Worm (Caenorhabditis elegans): ENCODE data around the gene F54D12.7.
A peak's percentile ranks its signal among the peaks of the same experiment; 100 is the strongest.

Gene F54D12.7

ce11 chrII:1419994-1420393 lies 34.8 kb upstream of the F54D12.7 start (continued):
- TF ChIP-seq somi-1 (GFP tag; optimal IDR thresholded peaks at IDR 0.05) = no peak
- no peak for TF ChIP-seq let-607 (tag; optimal IDR thresholded peaks at IDR 0.05)
- no peak for TF ChIP-seq nhr-27 (tag; optimal IDR thresholded peaks at IDR 0.05)

ce11 chrII:1412359-1412907 lies 27.3 kb upstream of the F54D12.7 start, which contains the start of gene alkb-1:
TSS of gene alkb-1 (plus strand) at chrII:1412409.
- TF ChIP-seq hmg-1.2 (GFP tag; IDR thresholded peaks at IDR 0.05) (no peak), B0261.1 (tag; optimal IDR thresholded peaks at IDR 0.05) (no peak), lin-40 (tag; optimal IDR thresholded peaks at IDR 0.05) (no peak), zim-3 (tag; optimal IDR thresholded peaks at IDR 0.05) (no peak)

- TF ChIP-seq repo-1 (tag; optimal IDR thresholded peaks at IDR 0.05) (no peak), madf-3 (GFP tag; IDR thresholded peaks at IDR 0.05) (no peak), F55B11.4 (tag; optimal IDR thresholded peaks at IDR 0.05; ENCODE audit: borderline replicate concordance, insufficient read depth) (no peak), lin-35 (GFP tag; optimal IDR thresholded peaks at IDR 0.05) (no peak), fkh-3 (tag; optimal IDR thresholded peaks at IDR 0.05) (no peak), ets-4 (GFP tag; optimal IDR thresholded peaks at IDR 0.05) (no peak), attf-3 (GFP tag; conservative IDR thresholded peaks at IDR 0.05) (no peak), lin-26 (GFP tag; IDR thresholded peaks at IDR 0.05) (no peak), nhr-179 (tag; optimal IDR thresholded peaks at IDR 0.05) (no peak), K11D2.4 (GFP tag; IDR thresholded peaks at IDR 0.05) (no peak), ztf-22 (GFP tag; optimal IDR thresholded peaks at IDR 0.05) (no peak), hlh-12 (tag; optimal IDR thresholded peaks at IDR 0.05) (no peak), F52B5.7 (tag; optimal IDR thresholded peaks at IDR 0.05) (no peak), rcor-1 (GFP tag; IDR thresholded peaks at IDR 0.05) (no peak), nfya-2 (GFP tag; IDR thresholded peaks at IDR 0.05) (no peak), F33H1.4 (GFP tag; IDR thresholded peaks at IDR 0.05) (no peak)
Measured at ce11 chrII:1411372-1411771, 26.2 kb upstream of the F54D12.7 start, which contains the start of gene Y51H7C.9. TSS of gene Y51H7C.9 (minus strand) at chrII:1411472.

ce11 chrII:1403056-1403455 lies 17.9 kb upstream of the F54D12.7 start, which contains the start of the genes Y51H7C.41 and cogc-4:
TSS of gene Y51H7C.41 (plus strand) at chrII:1403321.
TSS of gene cogc-4 (plus strand) at chrII:1403441.
- TF ChIP-seq K12H6.12 (tag; optimal IDR thresholded peaks at IDR 0.05) (no peak), tbp1 (GFP tag; optimal IDR thresholded peaks at IDR 0.05) (no peak), hmg-1.2 (GFP tag; IDR thresholded peaks at IDR 0.05) (no peak), cebp-2 (GFP tag; IDR thresholded peaks at IDR 0.05) (0 out of 2 replicates have a peak, but pooled peaks have one; percentile 21), xnd-1 (tag; optimal IDR thresholded peaks at IDR 0.05) (no peak), pbrm-1 (GFP tag; IDR thresholded peaks at IDR 0.05) (no peak), C06A6.2 (GFP tag; conservative IDR thresholded peaks at IDR 0.05) (no peak), F57A8.1 (GFP tag; optimal IDR thresholded peaks at IDR 0.05) (no peak), ekl-4 (GFP tag; IDR thresholded peaks at IDR 0.05) (0 out of 2 replicates have a peak, but pooled peaks have one; percentile 19), ceh-100 (GFP tag; IDR thresholded peaks at IDR 0.05) (no peak), nhr-27 (tag; optimal IDR thresholded peaks at IDR 0.05) (no peak), cebp-1 (GFP tag; IDR thresholded peaks at IDR 0.05) (no peak), cebp-1 (tag; optimal IDR thresholded peaks at IDR 0.05) (no peak), lin-40 (tag; optimal IDR thresholded peaks at IDR 0.05) (no peak), ets-4 (GFP tag; optimal IDR thresholded peaks at IDR 0.05) (no peak), Y53F4B.3 (GFP tag; IDR thresholded peaks at IDR 0.05) (no peak), egl-44 (GFP tag; IDR thresholded peaks at IDR 0.05) (no peak), nfya-2 (GFP tag; IDR thresholded peaks at IDR 0.05) (no peak), F23B12.7 (tag; optimal IDR thresholded peaks at IDR 0.05; ENCODE audit: insufficient read depth) (no peak), bed-2 (GFP tag; IDR thresholded peaks at IDR 0.05) (no peak), repo-1 (tag; optimal IDR thresholded peaks at IDR 0.05) (peak; percentile 30), athp-1 (tag; optimal IDR thresholded peaks at IDR 0.05) (no peak), mel-28 (tag; optimal IDR thresholded peaks at IDR 0.05; ENCODE audit: borderline replicate concordance) (no peak), ceh-27 (GFP tag; optimal IDR thresholded peaks at IDR 0.05) (no peak), C17E4.6 (GFP tag; IDR thresholded peaks at IDR 0.05) (no peak), lir-1 (GFP tag; conservative IDR thresholded peaks at IDR 0.05) (no peak), pha-4 (tag; optimal IDR thresholded peaks at IDR 0.05) (no peak)
